Fruit fly (Drosophila melanogaster): ENCODE data around the gene CG17734.

Gene CG17734

dm6 chr3R:11214449-11214950 lies 29.3 kb downstream of the CG17734 start, which contains the start of gene ZnT86D (continued):
- TF ChIP-seq kni (GFP tag; optimal IDR thresholded peaks at IDR 0.05) (peak; percentile 64), chif (GFP tag; optimal IDR thresholded peaks at IDR 0.05) (peak; percentile 12 to 43), CG10147 (GFP tag; optimal IDR thresholded peaks at IDR 0.05) (peak; percentile 79), CG11085 (GFP tag; IDR thresholded peaks at IDR 0.05) (no peak), tna (GFP tag; IDR thresholded peaks at IDR 0.05; ENCODE audit: partially characterized antibody) (no peak), fd64A (GFP tag; optimal IDR thresholded peaks at IDR 0.05) (no peak), bowl (GFP tag; IDR thresholded peaks at IDR 0.05) (no peak), CG30403 (GFP tag; optimal IDR thresholded peaks at IDR 0.05) (peak; percentile 59), stwl (tag; optimal IDR thresholded peaks at IDR 0.05) (peak; percentile 58), CG2712 (tag; optimal IDR thresholded peaks at IDR 0.05) (peak; percentile 78), Stat92E (GFP tag; optimal IDR thresholded peaks at IDR 0.05) (no peak), yki (optimal IDR thresholded peaks at IDR 0.05) (no peak), eve (GFP tag; optimal IDR thresholded peaks at IDR 0.05) (no peak), Xrp1 (GFP tag; IDR thresholded peaks at IDR 0.05) (peak; percentile 30; the same call in 1 of the 2 replicates), Hr39 (optimal IDR thresholded peaks at IDR 0.05) (no peak), CG9215 (GFP tag; IDR thresholded peaks at IDR 0.05) (peak; percentile 73), CG12219 (GFP tag; optimal IDR thresholded peaks at IDR 0.05) (no peak), ara (GFP tag; IDR thresholded peaks at IDR 0.05) (0 out of 2 replicates have a peak, but pooled peaks have one; percentile 8), CG3995 (GFP tag; optimal IDR thresholded peaks at IDR 0.05) (peak; percentile 75), Fer1 (GFP tag; optimal IDR thresholded peaks at IDR 0.05) (peak; percentile 67), CG7963 (GFP tag; IDR thresholded peaks at IDR 0.05; ENCODE audit: partially characterized antibody) (no peak), Doc3 (GFP tag; IDR thresholded peaks at IDR 0.05; ENCODE audit: partially characterized antibody) (no peak), pan (optimal IDR thresholded peaks at IDR 0.05) (no peak), pan (GFP tag; optimal IDR thresholded peaks at IDR 0.05 in 1 of 2, IDR thresholded peaks at IDR 0.05 in 1 of 2) (no peak), lab (GFP tag; optimal IDR thresholded peaks at IDR 0.05) (peak; percentile 71), MBD-R2 (GFP tag; IDR thresholded peaks at IDR 0.05) (peak; percentile 77), CG32767 (GFP tag; IDR thresholded peaks at IDR 0.05) (no peak), lilli (GFP tag; optimal IDR thresholded peaks at IDR 0.05) (peak; percentile 63), ems (GFP tag; optimal IDR thresholded peaks at IDR 0.05) (peak; percentile 51), CG2120 (GFP tag; optimal IDR thresholded peaks at IDR 0.05) (peak; percentile 88), vvl (GFP tag; IDR thresholded peaks at IDR 0.05) (peak; percentile 24; the same call in 1 of the 2 replicates), Six4 (GFP tag; optimal IDR thresholded peaks at IDR 0.05) (no peak), Gug (GFP tag; IDR thresholded peaks at IDR 0.05) (peak; percentile 50; the same call in 2 of the 4 replicates), amos (GFP tag; IDR thresholded peaks at IDR 0.05; ENCODE audit: partially characterized antibody) (no peak; the same call in 1 of the 2 replicates), chinmo (GFP tag; IDR thresholded peaks at IDR 0.05; ENCODE audit: partially characterized antibody) (no peak), CG4617 (GFP tag; optimal IDR thresholded peaks at IDR 0.05; ENCODE audit: borderline replicate concordance) (no peak), cg (GFP tag; optimal IDR thresholded peaks at IDR 0.05) (no peak), CG18011 (GFP tag; optimal IDR thresholded peaks at IDR 0.05) (peak; percentile 8), p53 (GFP tag; optimal IDR thresholded peaks at IDR 0.05) (no peak), sens-2 (GFP tag; IDR thresholded peaks at IDR 0.05) (no peak), salm (tag; optimal IDR thresholded peaks at IDR 0.05) (peak; percentile 45), ro (GFP tag; IDR thresholded peaks at IDR 0.05) (no peak), Dip3 (GFP tag; optimal IDR thresholded peaks at IDR 0.05) (peak; percentile 44), HLH4C (GFP tag; IDR thresholded peaks at IDR 0.05; ENCODE audit: partially characterized antibody) (no peak), CTCF (GFP tag; optimal IDR thresholded peaks at IDR 0.05) (no peak), insv (GFP tag; optimal IDR thresholded peaks at IDR 0.05) (peak; percentile 53 to 91), NFAT (GFP tag; IDR thresholded peaks at IDR 0.05) (no peak), Sin3A (optimal IDR thresholded peaks at IDR 0.05) (peak; percentile 28), HmgZ (tag; optimal IDR thresholded peaks at IDR 0.05) (peak; percentile 74), Aef1 (GFP tag; IDR thresholded peaks at IDR 0.05) (peak; percentile 49; the same call in 2 of the 3 replicates), en (GFP tag; optimal IDR thresholded peaks at IDR 0.05) (no peak), CG18476 (GFP tag; optimal IDR thresholded peaks at IDR 0.05) (peak; percentile 51)
